Fruit fly (Drosophila melanogaster) whole organism, embryonic: ENCODE measurements around the gene CG8673.

ENCODE experiments used
- ATbp ChIP-seq: fragments of 200-800 bp; sonication (Bioruptor generic); optimal IDR thresholded peaks from 2 replicates; lab custom pipeline; 2017; ENCODE audit warnings: missing biosample characterization, mild to moderate bottlenecking, missing genetic modification characterization, missing genetic modification reagents
- CG10366 ChIP-seq: fragments of 200-800 bp; sonication (Bioruptor generic); IDR thresholded peaks from 2 replicates; pipeline ENCODE4 v1.3.6; 2022; ENCODE audit warnings: missing biosample characterization, missing genetic modification characterization
- CG11560 ChIP-seq: fragments of 200-800 bp; sonication (Bioruptor generic); IDR thresholded peaks from 3 replicates; pipeline ENCODE4 v1.3.6; 2022; ENCODE audit warnings: missing biosample characterization, missing genetic modification characterization
- CG12236 ChIP-seq: fragments of 200-800 bp; sonication (Bioruptor generic); optimal IDR thresholded peaks from 2 replicates; lab custom pipeline; 2016; ENCODE audit warnings: missing biosample characterization, missing genetic modification characterization
- CG12299 ChIP-seq: fragments of 200-800 bp; sonication (Bioruptor generic); optimal IDR thresholded peaks from 2 replicates; lab custom pipeline; 2018; ENCODE audit warnings: missing biosample characterization, mild to moderate bottlenecking, missing genetic modification characterization
- CG12744 ChIP-seq: fragments of 200-800 bp; sonication (Bioruptor generic); optimal IDR thresholded peaks from 2 replicates; lab custom pipeline; 2016; ENCODE audit warnings: missing biosample characterization, missing genetic modification characterization
- CG17361 ChIP-seq: fragments of 200-800 bp; sonication (Bioruptor generic); IDR thresholded peaks from 3 replicates; pipeline ENCODE4 v1.3.6; 2022; ENCODE audit warnings: missing biosample characterization, missing genetic modification characterization
- CG17829 ChIP-seq: fragments of 200-800 bp; optimal IDR thresholded peaks from 2 replicates; lab custom pipeline; 2019; ENCODE audit warnings: missing biosample characterization, mild to moderate bottlenecking, missing genetic modification characterization, moderate library complexity
- CG18476 ChIP-seq: fragments of 200-800 bp; sonication (Bioruptor generic); optimal IDR thresholded peaks from 2 replicates; lab custom pipeline; 2016; ENCODE audit warnings: missing biosample characterization, mild to moderate bottlenecking, missing genetic modification characterization
- CG2889 ChIP-seq: fragments of 200-800 bp; sonication (Bioruptor generic); IDR thresholded peaks from 3 replicates; pipeline ENCODE4 v1.3.6; 2022; ENCODE audit warnings: missing biosample characterization, missing genetic modification characterization
- CG33213 ChIP-seq: fragments of 200-800 bp; sonication (Bioruptor generic); optimal IDR thresholded peaks from 3 replicates; lab custom pipeline; 2016; ENCODE audit warnings: missing biosample characterization, missing genetic modification characterization
- CG4617 ChIP-seq: fragments of 200-800 bp; sonication (Bioruptor generic); optimal IDR thresholded peaks from 3 replicates; lab custom pipeline; 2016; ENCODE audit warnings: missing biosample characterization, missing genetic modification characterization, borderline replicate concordance
- CG4730 ChIP-seq: fragments of 200-800 bp; sonication (Bioruptor generic); IDR thresholded peaks from 2 replicates; pipeline ENCODE4 v1.3.6; 2022; ENCODE audit warnings: missing biosample characterization, missing genetic modification characterization
- CG5245 ChIP-seq: fragments of 200-800 bp; sonication (Bioruptor generic); optimal IDR thresholded peaks from 3 replicates; lab custom pipeline; 2016; ENCODE audit warnings: missing biosample characterization, missing genetic modification characterization
- CG5953 ChIP-seq: fragments of 200-800 bp; sonication (Bioruptor generic); IDR thresholded peaks from 2 replicates; pipeline ENCODE4 v1.3.6; 2022; ENCODE audit warnings: missing biosample characterization, missing genetic modification characterization
- CG7786 ChIP-seq: fragments of 200-800 bp; sonication (Bioruptor generic); optimal IDR thresholded peaks from 2 replicates; lab custom pipeline; 2016; ENCODE audit warnings: missing biosample characterization, missing genetic modification characterization
- D ChIP-seq, 2 experiments: fragments of 200-800 bp in 1 of 2; fragments of >200 bp in 1 of 2; sonication (Bioruptor generic) in 1 of 2; optimal IDR thresholded peaks; 2 replicates in 1 of 2; 3 replicates in 1 of 2; lab custom pipeline; 2017; ENCODE audit warnings: mild to moderate bottlenecking in 1 of 2, missing biosample characterization in 1 of 2, missing genetic modification characterization in 1 of 2, missing genetic modification reagents in 1 of 2
- HLHmδ ChIP-seq: fragments of 200-800 bp; sonication (Bioruptor generic); optimal IDR thresholded peaks from 2 replicates; lab custom pipeline; 2018; ENCODE audit warnings: missing biosample characterization, mild to moderate bottlenecking, missing genetic modification characterization, moderate library complexity
- Hr51 ChIP-seq, 2 experiments: fragments of 200-800 bp; sonication (Bioruptor generic); optimal IDR thresholded peaks; 2 replicates in 1 of 2; 3 replicates in 1 of 2; lab custom pipeline; 2016 to 2018; ENCODE audit warnings: missing biosample characterization in 2 of 2, missing genetic modification characterization in 2 of 2, mild to moderate bottlenecking in 1 of 2, moderate library complexity in 1 of 2
- MESR4 ChIP-seq: fragments of 200-800 bp; sonication (Bioruptor generic); optimal IDR thresholded peaks from 2 replicates; lab custom pipeline; 2018; ENCODE audit warnings: missing biosample characterization, mild to moderate bottlenecking, missing genetic modification characterization, moderate library complexity
- Max ChIP-seq: fragments of 200-800 bp; sonication (Bioruptor generic); optimal IDR thresholded peaks from 2 replicates; lab custom pipeline; 2016; ENCODE audit warnings: missing biosample characterization, mild to moderate bottlenecking, missing genetic modification characterization
- NC2β ChIP-seq: fragments of 200-800 bp; sonication (Bioruptor generic); optimal IDR thresholded peaks from 2 replicates; lab custom pipeline; 2016; ENCODE audit warnings: missing biosample characterization, missing genetic modification characterization
- NfI ChIP-seq: fragments of 200-800 bp; sonication (Bioruptor generic); optimal IDR thresholded peaks from 3 replicates; lab custom pipeline; 2018; ENCODE audit warnings: missing biosample characterization, mild to moderate bottlenecking, missing genetic modification characterization, moderate library complexity
- Optix ChIP-seq: fragments of 200-800 bp; sonication (Bioruptor generic); IDR thresholded peaks from 3 replicates; pipeline ENCODE4 v1.3.6; 2022; ENCODE audit warnings: missing biosample characterization, missing genetic modification characterization
- Rx ChIP-seq: fragments of 200-800 bp; sonication (Bioruptor generic); IDR thresholded peaks from 2 replicates; pipeline ENCODE4 v1.3.6; 2022; ENCODE audit warnings: missing biosample characterization, missing genetic modification characterization
- Xrp1 ChIP-seq: fragments of 200-800 bp; sonication (Bioruptor generic); IDR thresholded peaks from 2 replicates; pipeline ENCODE4 v1.3.6; 2022; ENCODE audit warnings: missing biosample characterization, missing genetic modification characterization
- bowl ChIP-seq: fragments of 200-800 bp; sonication (Bioruptor generic); IDR thresholded peaks from 2 replicates; pipeline ENCODE4 v1.3.6; 2022; ENCODE audit warnings: missing biosample characterization, missing genetic modification characterization
- ci ChIP-seq: fragments of 200-800 bp; sonication (Bioruptor generic); IDR thresholded peaks from 3 replicates; pipeline ENCODE4 v1.3.6; 2022; ENCODE audit warnings: missing biosample characterization, missing genetic modification characterization
- dpn ChIP-seq, 2 experiments: fragments of 200-800 bp; sonication (Bioruptor generic); optimal IDR thresholded peaks; 3 replicates each; lab custom pipeline; 2016; ENCODE audit warnings: missing biosample characterization in 2 of 2, missing genetic modification characterization in 2 of 2
- en ChIP-seq: fragments of 200-800 bp; sonication (Bioruptor generic); optimal IDR thresholded peaks from 2 replicates; lab custom pipeline; 2016; ENCODE audit warnings: missing biosample characterization, missing genetic modification characterization
- eyg ChIP-seq: fragments of 200-800 bp; sonication (Bioruptor generic); optimal IDR thresholded peaks from 3 replicates; lab custom pipeline; 2016; ENCODE audit warnings: missing biosample characterization, missing genetic modification characterization
- fd3F ChIP-seq: fragments of 200-800 bp; sonication (Bioruptor generic); optimal IDR thresholded peaks from 2 replicates; lab custom pipeline; 2018; ENCODE audit warnings: missing biosample characterization, mild to moderate bottlenecking, missing genetic modification characterization, moderate library complexity
- ftz-f1 ChIP-seq: fragments of 200-800 bp; sonication (Bioruptor generic); optimal IDR thresholded peaks from 2 replicates; lab custom pipeline; 2016; ENCODE audit warnings: missing biosample characterization, missing genetic modification characterization
- grn ChIP-seq: fragments of 200-800 bp; sonication (Bioruptor generic); optimal IDR thresholded peaks from 3 replicates; lab custom pipeline; 2017; ENCODE audit warnings: missing biosample characterization, missing genetic modification characterization
- hbn ChIP-seq: fragments of 200-800 bp; sonication (Bioruptor generic); IDR thresholded peaks from 2 replicates; pipeline ENCODE4 v1.3.6; 2022; ENCODE audit warnings: missing biosample characterization, missing genetic modification characterization; ENCODE audit not compliant: partially characterized antibody
- her ChIP-seq: fragments of 200-800 bp; sonication (Bioruptor generic); optimal IDR thresholded peaks from 2 replicates; lab custom pipeline; 2016; ENCODE audit warnings: missing biosample characterization, missing genetic modification characterization
- knrl ChIP-seq: fragments of 200-800 bp; sonication (Bioruptor generic); IDR thresholded peaks from 3 replicates; pipeline ENCODE4 v1.3.6; 2022; ENCODE audit warnings: missing biosample characterization, missing genetic modification characterization; ENCODE audit not compliant: partially characterized antibody
- lmd ChIP-seq: fragments of 200-800 bp; sonication (Bioruptor generic); IDR thresholded peaks from 2 replicates; pipeline ENCODE4 v1.3.6; 2022; ENCODE audit warnings: missing biosample characterization, missing genetic modification characterization
- peb ChIP-seq: fragments of 200-800 bp; sonication (Bioruptor generic); IDR thresholded peaks from 2 replicates; pipeline ENCODE4 v1.3.6; 2022; ENCODE audit warnings: missing biosample characterization, missing genetic modification characterization
- pzg ChIP-seq: fragments of 200-800 bp; sonication (Bioruptor generic); optimal IDR thresholded peaks from 3 replicates; lab custom pipeline; 2018; ENCODE audit warnings: missing biosample characterization, mild to moderate bottlenecking, missing genetic modification characterization, moderate library complexity
- salm ChIP-seq: fragments of 200-800 bp; sonication (Bioruptor generic); optimal IDR thresholded peaks from 2 replicates; lab custom pipeline; 2018; ENCODE audit warnings: missing biosample characterization, mild to moderate bottlenecking, missing genetic modification characterization
- seq ChIP-seq: fragments of 200-800 bp; sonication (Bioruptor generic); IDR thresholded peaks from 2 replicates; pipeline ENCODE4 v1.3.6; 2022; ENCODE audit warnings: missing biosample characterization, missing genetic modification characterization
- ssp ChIP-seq: fragments of 200-800 bp; sonication (Bioruptor generic); IDR thresholded peaks from 2 replicates; pipeline ENCODE4 v1.3.6; 2022; ENCODE audit warnings: missing biosample characterization, missing genetic modification characterization
- stwl ChIP-seq: fragments of 200-800 bp; sonication (Bioruptor generic); optimal IDR thresholded peaks from 3 replicates; lab custom pipeline; 2018; ENCODE audit warnings: missing biosample characterization, mild to moderate bottlenecking, missing genetic modification characterization, moderate library complexity
- unpg ChIP-seq: fragments of 200-800 bp; sonication (Bioruptor generic); optimal IDR thresholded peaks from 3 replicates; lab custom pipeline; 2018; ENCODE audit warnings: missing biosample characterization, mild to moderate bottlenecking, missing genetic modification characterization, moderate library complexity
- usp ChIP-seq: fragments of >200 bp; optimal IDR thresholded peaks from 2 replicates; lab custom pipeline; 2017; ENCODE audit warnings: missing biosample characterization, missing genetic modification characterization
- vfl ChIP-seq: fragments of 200-800 bp; sonication (Bioruptor generic); optimal IDR thresholded peaks from 2 replicates; lab custom pipeline; 2016; ENCODE audit warnings: missing biosample characterization, missing genetic modification characterization
- z ChIP-seq: fragments of 200-800 bp; sonication (Bioruptor generic); IDR thresholded peaks from 3 replicates; pipeline ENCODE4 v1.3.6; 2022; ENCODE audit warnings: missing biosample characterization, missing genetic modification characterization

CG8673 gene

DNA sequence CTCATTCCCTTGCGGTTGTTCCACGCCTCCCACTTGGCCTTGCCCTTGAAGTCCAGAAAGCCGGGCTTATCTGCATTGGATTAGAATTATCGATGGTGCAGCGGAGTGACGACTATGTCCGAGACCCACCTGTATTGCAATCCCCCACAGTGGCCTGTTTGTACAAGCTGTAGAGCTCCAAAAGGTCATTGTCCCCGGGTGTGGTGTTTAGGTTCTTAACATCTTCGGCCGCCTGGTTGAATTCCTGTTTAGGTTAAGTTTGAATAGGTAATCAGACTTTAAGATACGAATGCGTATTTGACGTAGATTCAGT is 37.8 kb downstream of the CG8673 start:
- TF ChIP-seq D (optimal IDR thresholded peaks at IDR 0.05; lab: Kevin White, UChicago) (peak; percentile 37), D (GFP tag; optimal IDR thresholded peaks at IDR 0.05; lab: Kevin White, UChicago) (no peak), ftz-f1 (peak; percentile 26), MESR4 (peak; percentile 51), CG2889 (no peak), usp (GFP tag; lab: Kevin White, UChicago) (peak; percentile 12), en (no peak), Optix (GFP tag; lab: Robert Waterston, UW) (no peak), CG4730 (no peak)

DNA sequence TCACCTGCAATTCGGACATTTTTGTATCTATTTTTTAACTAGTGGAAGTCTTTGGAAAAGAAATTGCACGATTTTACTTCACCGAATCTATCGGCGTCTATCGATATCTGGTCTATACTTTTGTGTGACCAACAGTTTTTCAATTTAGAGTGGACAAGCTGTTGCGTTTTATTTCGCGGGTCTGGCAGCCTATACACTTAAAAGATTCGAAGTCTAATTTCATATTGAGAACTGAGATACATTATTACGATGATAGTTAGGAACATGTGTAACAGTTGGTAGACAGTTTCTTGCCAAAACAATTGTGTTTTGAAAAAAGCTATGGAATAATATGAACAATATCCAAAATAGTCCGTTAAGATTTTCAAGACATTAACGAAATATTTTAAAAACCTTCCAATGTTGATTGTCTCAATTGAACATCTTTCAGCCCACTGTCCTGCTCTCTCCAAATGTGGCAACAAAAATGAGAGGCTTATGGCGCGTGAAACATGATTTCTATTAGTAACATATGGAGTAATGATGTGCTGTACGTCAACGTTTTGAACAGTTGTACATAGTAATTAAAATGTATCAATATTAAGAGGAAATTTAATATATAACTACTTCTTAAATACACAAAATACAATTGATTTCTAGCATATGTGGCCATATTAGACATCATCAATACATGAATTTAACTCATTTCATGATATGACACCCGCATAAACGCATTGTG is 38.3 kb downstream of the CG8673 start, which contains the start of gene Acbp1:
Gene Acbp1 (minus strand): TSS at position 146 of the 718 bp plus-strand sequence.
- TF ChIP-seq NC2β (GFP tag; lab: Kevin White, UChicago) (peak; percentile 93), NfI (peak; percentile 95), Xrp1 (GFP tag; lab: Robert Waterston, UW) (peak; percentile 93), CG17361 (GFP tag; lab: Robert Waterston, UW) (peak; percentile 96), stwl (tag; lab: Kevin White, UChicago) (peak; percentile 96), usp (GFP tag; lab: Kevin White, UChicago) (no peak), eyg (GFP tag; lab: Kevin White, UChicago) (peak; percentile 93), CG12299 (tag; lab: Kevin White, UChicago) (peak; percentile 99), bowl (GFP tag; lab: Robert Waterston, UW) (peak; percentile 70), ATbp (GFP tag; lab: Kevin White, UChicago) (peak; percentile 95), Max (peak; percentile 92), vfl (peak; percentile 93), seq (GFP tag; lab: Robert Waterston, UW) (peak; percentile 93), CG7786 (GFP tag; lab: Kevin White, UChicago) (peak; percentile 96), peb (GFP tag; lab: Robert Waterston, UW) (peak; percentile 58; the same call in 1 of the 2 replicates), Hr51 (GFP tag; optimal IDR thresholded peaks at IDR 0.05; lab: Kevin White, UChicago) (peak; percentile 91 to 99), CG10366 (peak; percentile 78), Optix (GFP tag; lab: Robert Waterston, UW) (peak; percentile 68; the same call in 1 of the 3 replicates), lmd (GFP tag; lab: Robert Waterston, UW) (peak; percentile 93), knrl (GFP tag; lab: Robert Waterston, UW) (peak; percentile 77), HLHmδ (GFP tag; lab: Kevin White, UChicago) (no peak), ci (GFP tag; lab: Robert Waterston, UW) (peak; percentile 95), CG4617 (peak; percentile 82), CG12744 (peak; percentile 94), unpg (peak; percentile 99), CG11560 (tag; lab: Robert Waterston, UW) (peak; percentile 80), hbn (GFP tag; lab: Robert Waterston, UW) (peak; percentile 62), grn (GFP tag; lab: Kevin White, UChicago) (peak; percentile 67), salm (tag; lab: Kevin White, UChicago) (peak; percentile 97), z (GFP tag; lab: Robert Waterston, UW) (peak; percentile 54; the same call in 1 of the 3 replicates), CG12236 (peak; percentile 89), CG18476 (GFP tag; lab: Kevin White, UChicago) (peak; percentile 94), Rx (GFP tag; lab: Robert Waterston, UW) (peak; percentile 80), dpn (GFP tag; optimal IDR thresholded peaks at IDR 0.05; lab: Kevin White, UChicago) (peak; percentile 93 to 96), CG5953 (GFP tag; lab: Robert Waterston, UW) (peak; percentile 78), her (GFP tag; lab: Kevin White, UChicago) (peak; percentile 95), pzg (GFP tag; lab: Kevin White, UChicago) (peak; percentile 94), ssp (peak; percentile 87), CG5245 (GFP tag; lab: Kevin White, UChicago) (peak; percentile 70), CG17829 (tag; lab: Kevin White, UChicago) (peak; percentile 99), CG33213 (peak; percentile 95), fd3F (GFP tag; lab: Kevin White, UChicago) (peak; percentile 92)
